Fruit fly (Drosophila melanogaster): Measurements from ENCODE around the gene CG34452.

The CG34452 gene

DNA sequence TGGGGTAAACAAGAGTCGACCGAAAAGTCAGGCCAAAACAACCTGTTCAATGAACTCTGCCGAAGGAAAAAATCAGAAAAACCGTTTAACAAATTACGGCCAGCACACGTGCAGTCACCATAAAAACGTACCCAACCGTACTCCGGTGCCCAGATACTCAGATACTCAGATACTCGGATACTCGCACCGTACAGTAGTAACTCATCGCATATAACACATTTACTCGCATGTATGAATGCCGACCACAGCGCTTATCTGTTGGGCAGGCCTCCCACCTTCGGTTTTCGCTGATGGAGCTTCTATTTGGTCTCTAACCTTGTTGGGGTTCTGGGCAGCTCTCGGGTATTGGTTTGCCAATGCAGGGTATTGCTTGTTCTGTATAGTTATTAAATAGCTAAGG is 32.5 kb upstream of the CG34452 start:
- no peak for TF ChIP-seq ovo (GFP tag; optimal IDR thresholded peaks at IDR 0.05)
- TF ChIP-seq CG1620 (GFP tag; optimal IDR thresholded peaks at IDR 0.05), result no peak
- TF ChIP-seq kay (GFP tag; ENCODE audit: borderline replicate concordance), result no peak
- no peak for TF ChIP-seq CG33017 (tag; optimal IDR thresholded peaks at IDR 0.05)
- TF ChIP-seq CG7045 (GFP tag; optimal IDR thresholded peaks at IDR 0.05), result no peak
- no peak for TF ChIP-seq CG7101 (tag; optimal IDR thresholded peaks at IDR 0.05)
- no peak for TF ChIP-seq Clk (GFP tag; optimal IDR thresholded peaks at IDR 0.05)
- TF ChIP-seq Crg-1 (GFP tag; optimal IDR thresholded peaks at IDR 0.05), result no peak
- no peak for TF ChIP-seq CG14711 (tag; optimal IDR thresholded peaks at IDR 0.05)
- no peak for TF ChIP-seq cic (GFP tag; optimal IDR thresholded peaks at IDR 0.05)
- TF ChIP-seq pad (GFP tag; optimal IDR thresholded peaks at IDR 0.05), result no peak
- no peak for TF ChIP-seq cnc (optimal IDR thresholded peaks at IDR 0.05)
- no peak for TF ChIP-seq Hr96 (GFP tag; optimal IDR thresholded peaks at IDR 0.05)

dm6 chr3L:15717519-15717918 is 29.8 kb upstream of the CG34452 start, which contains the start of gene CG42570:
TSS of gene CG42570 (plus strand) at chr3L:15717819.
- no peak for TF ChIP-seq Clk (GFP tag; optimal IDR thresholded peaks at IDR 0.05)
- no peak for TF ChIP-seq Crg-1 (GFP tag; optimal IDR thresholded peaks at IDR 0.05)
- TF ChIP-seq kay (GFP tag; ENCODE audit: borderline replicate concordance), result no peak
- no peak for TF ChIP-seq cic (GFP tag; optimal IDR thresholded peaks at IDR 0.05)
- TF ChIP-seq CG7045 (GFP tag; optimal IDR thresholded peaks at IDR 0.05), result no peak

- TF ChIP-seq Hr96 (GFP tag; optimal IDR thresholded peaks at IDR 0.05), result no peak
- TF ChIP-seq cnc (optimal IDR thresholded peaks at IDR 0.05), result no peak
- TF ChIP-seq toe (GFP tag; optimal IDR thresholded peaks at IDR 0.05), result no peak
- peak; percentile 50 for TF ChIP-seq Crg-1 (GFP tag; optimal IDR thresholded peaks at IDR 0.05)
- TF ChIP-seq CG1620 (GFP tag; optimal IDR thresholded peaks at IDR 0.05), result peak; percentile 24
- peak; percentile 18 for TF ChIP-seq pad (GFP tag; optimal IDR thresholded peaks at IDR 0.05)
- TF ChIP-seq CG11617 (GFP tag; optimal IDR thresholded peaks at IDR 0.05), result peak; percentile 12
- TF ChIP-seq bab1 (GFP tag; optimal IDR thresholded peaks at IDR 0.05), result no peak
- TF ChIP-seq cic (GFP tag; optimal IDR thresholded peaks at IDR 0.05), result peak; percentile 8
- peak; percentile 15 for TF ChIP-seq CG7045 (GFP tag; optimal IDR thresholded peaks at IDR 0.05)
- no peak for TF ChIP-seq CG14711 (tag; optimal IDR thresholded peaks at IDR 0.05)
- no peak for TF ChIP-seq CG7101 (tag; optimal IDR thresholded peaks at IDR 0.05)
- TF ChIP-seq CG12768 (GFP tag; optimal IDR thresholded peaks at IDR 0.05), result peak; percentile 36
- TF ChIP-seq kay (GFP tag; ENCODE audit: borderline replicate concordance), result peak; percentile 44
- no peak for TF ChIP-seq Clk (GFP tag; optimal IDR thresholded peaks at IDR 0.05)
- TF ChIP-seq Mnt (GFP tag; optimal IDR thresholded peaks at IDR 0.05), result peak; percentile 27
- TF ChIP-seq CG33017 (tag; optimal IDR thresholded peaks at IDR 0.05), result no peak
- TF ChIP-seq ovo (GFP tag; optimal IDR thresholded peaks at IDR 0.05), result peak; percentile 46
- no peak for TF ChIP-seq CG5204 (GFP tag; optimal IDR thresholded peaks at IDR 0.05)
- no peak for TF ChIP-seq tj (GFP tag; optimal IDR thresholded peaks at IDR 0.05)
Measured at dm6 chr3L:15715788-15716503, 28.2 kb upstream of the CG34452 start, which contains the start of gene CG42571. TSS of gene CG42571 (plus strand) at chr3L:15716453.

dm6 chr3L:15713932-15714492 is 26.3 kb upstream of the CG34452 start:
- TF ChIP-seq CG1620 (GFP tag; optimal IDR thresholded peaks at IDR 0.05), result peak; percentile 52
- TF ChIP-seq cnc (optimal IDR thresholded peaks at IDR 0.05), result no peak
- peak; percentile 44 for TF ChIP-seq CG5204 (GFP tag; optimal IDR thresholded peaks at IDR 0.05)
- TF ChIP-seq cic (GFP tag; optimal IDR thresholded peaks at IDR 0.05), result peak; percentile 76
- TF ChIP-seq tj (GFP tag; optimal IDR thresholded peaks at IDR 0.05), result peak; percentile 7
- TF ChIP-seq Crg-1 (GFP tag; optimal IDR thresholded peaks at IDR 0.05), result peak; percentile 32
- peak; percentile 15 for TF ChIP-seq toe (GFP tag; optimal IDR thresholded peaks at IDR 0.05)
- TF ChIP-seq CG7101 (tag; optimal IDR thresholded peaks at IDR 0.05), result peak; percentile 56
- TF ChIP-seq CG11617 (GFP tag; optimal IDR thresholded peaks at IDR 0.05), result peak; percentile 67
- peak; percentile 37 for TF ChIP-seq ovo (GFP tag; optimal IDR thresholded peaks at IDR 0.05)
- peak; percentile 23 for TF ChIP-seq pad (GFP tag; optimal IDR thresholded peaks at IDR 0.05)
- peak; percentile 64 for TF ChIP-seq kay (GFP tag; ENCODE audit: borderline replicate concordance)
- TF ChIP-seq CG14711 (tag; optimal IDR thresholded peaks at IDR 0.05), result no peak
- peak; percentile 80 for TF ChIP-seq CG7045 (GFP tag; optimal IDR thresholded peaks at IDR 0.05)
- TF ChIP-seq CG33017 (tag; optimal IDR thresholded peaks at IDR 0.05), result peak; percentile 50
- TF ChIP-seq bab1 (GFP tag; optimal IDR thresholded peaks at IDR 0.05), result no peak
- peak; percentile 28 for TF ChIP-seq Hr96 (GFP tag; optimal IDR thresholded peaks at IDR 0.05)
- peak; percentile 50 for TF ChIP-seq Clk (GFP tag; optimal IDR thresholded peaks at IDR 0.05)
- peak; percentile 57 for TF ChIP-seq CG12768 (GFP tag; optimal IDR thresholded peaks at IDR 0.05)
- peak; percentile 56 for TF ChIP-seq Mnt (GFP tag; optimal IDR thresholded peaks at IDR 0.05)

- TF ChIP-seq CG1620 (GFP tag; optimal IDR thresholded peaks at IDR 0.05) (no peak), cnc (optimal IDR thresholded peaks at IDR 0.05) (no peak), Hr96 (GFP tag; optimal IDR thresholded peaks at IDR 0.05) (no peak), CG7101 (tag; optimal IDR thresholded peaks at IDR 0.05) (no peak), toe (GFP tag; optimal IDR thresholded peaks at IDR 0.05) (no peak), Mnt (GFP tag; optimal IDR thresholded peaks at IDR 0.05) (no peak), bab1 (GFP tag; optimal IDR thresholded peaks at IDR 0.05) (no peak), ovo (GFP tag; optimal IDR thresholded peaks at IDR 0.05) (no peak), cic (GFP tag; optimal IDR thresholded peaks at IDR 0.05) (no peak)
Measured at dm6 chr3L:15712063-15712462, 24.4 kb upstream of the CG34452 start.

- TF ChIP-seq ovo (GFP tag; optimal IDR thresholded peaks at IDR 0.05) (no peak), Hr96 (GFP tag; optimal IDR thresholded peaks at IDR 0.05) (no peak), Crg-1 (GFP tag; optimal IDR thresholded peaks at IDR 0.05) (no peak)
Measured at dm6 chr3L:15711164-15711563, 23.5 kb upstream of the CG34452 start.

All from whole organism, adult.